Fruit fly (Drosophila melanogaster) whole organism, embryonic: ENCODE data around the gene Lsm12a.

Experiments used
- ATbp ChIP-seq: fragments of 200-800 bp; sonication (Bioruptor generic); optimal IDR thresholded peaks from 2 replicates; lab custom pipeline; 2017; ENCODE audit warnings: missing biosample characterization, mild to moderate bottlenecking, missing genetic modification characterization, missing genetic modification reagents
- Antp ChIP-seq: fragments of 200-800 bp; sonication (Bioruptor generic); optimal IDR thresholded peaks from 3 replicates; lab custom pipeline; 2016; ENCODE audit warnings: missing biosample characterization, missing genetic modification characterization
- CG10321 ChIP-seq: fragments of 200-800 bp; sonication (Bioruptor generic); IDR thresholded peaks from 2 replicates; pipeline ENCODE4 v1.3.6; 2022; ENCODE audit warnings: missing biosample characterization, missing genetic modification characterization
- CG11398 ChIP-seq: fragments of 200-800 bp; sonication (Bioruptor generic); optimal IDR thresholded peaks from 2 replicates; lab custom pipeline; 2016; ENCODE audit warnings: missing biosample characterization, missing genetic modification characterization
- CG11560 ChIP-seq: fragments of 200-800 bp; sonication (Bioruptor generic); IDR thresholded peaks from 3 replicates; pipeline ENCODE4 v1.3.6; 2022; ENCODE audit warnings: missing biosample characterization, missing genetic modification characterization
- CG12744 ChIP-seq: fragments of 200-800 bp; sonication (Bioruptor generic); optimal IDR thresholded peaks from 2 replicates; lab custom pipeline; 2016; ENCODE audit warnings: missing biosample characterization, missing genetic modification characterization
- CG14710 ChIP-seq: fragments of 200-800 bp; sonication (Bioruptor generic); optimal IDR thresholded peaks from 3 replicates; lab custom pipeline; 2019; ENCODE audit warnings: missing biosample characterization, mild to moderate bottlenecking, missing genetic modification characterization, moderate library complexity
- CG16813 ChIP-seq: fragments of 200-800 bp; sonication (Bioruptor generic); IDR thresholded peaks from 3 replicates; pipeline ENCODE4 v1.3.6; 2022; ENCODE audit warnings: missing biosample characterization, missing genetic modification characterization; ENCODE audit not compliant: partially characterized antibody
- CG32767 ChIP-seq: fragments of 200-800 bp; sonication (Bioruptor generic); IDR thresholded peaks from 2 replicates; pipeline ENCODE4 v1.3.6; 2022; ENCODE audit warnings: missing biosample characterization, missing genetic modification characterization
- CG3407 ChIP-seq: fragments of 200-800 bp; sonication (Bioruptor generic); optimal IDR thresholded peaks from 2 replicates; lab custom pipeline; 2018; ENCODE audit warnings: missing biosample characterization, mild to moderate bottlenecking, missing genetic modification characterization
- CG34224 ChIP-seq: fragments of 200-800 bp; sonication (Bioruptor generic); IDR thresholded peaks from 3 replicates; pipeline ENCODE4 v1.3.6; 2022; ENCODE audit warnings: missing biosample characterization, missing genetic modification characterization; ENCODE audit not compliant: partially characterized antibody
- CG4282 ChIP-seq: fragments of 200-800 bp; sonication (Bioruptor generic); optimal IDR thresholded peaks from 2 replicates; lab custom pipeline; 2016; ENCODE audit warnings: missing biosample characterization, missing genetic modification characterization
- CG4820 ChIP-seq: fragments of 200-800 bp; sonication (Bioruptor generic); optimal IDR thresholded peaks from 3 replicates; lab custom pipeline; 2016; ENCODE audit warnings: missing biosample characterization, missing genetic modification characterization
- CG4854 ChIP-seq: fragments of 200-800 bp; sonication (Bioruptor generic); optimal IDR thresholded peaks from 2 replicates; lab custom pipeline; 2016; ENCODE audit warnings: missing biosample characterization, missing genetic modification characterization, inconsistent platforms
- CG7786 ChIP-seq: fragments of 200-800 bp; sonication (Bioruptor generic); optimal IDR thresholded peaks from 2 replicates; lab custom pipeline; 2016; ENCODE audit warnings: missing biosample characterization, missing genetic modification characterization
- CG7839 ChIP-seq: fragments of 200-800 bp; sonication (Bioruptor generic); optimal IDR thresholded peaks from 3 replicates; lab custom pipeline; 2018; ENCODE audit warnings: missing biosample characterization, mild to moderate bottlenecking, missing genetic modification characterization, moderate library complexity
- CTCF ChIP-seq: fragments of 200-800 bp; sonication (Bioruptor generic); optimal IDR thresholded peaks from 2 replicates; lab custom pipeline; 2017; ENCODE audit warnings: missing biosample characterization, mild to moderate bottlenecking, missing genetic modification characterization, moderate library complexity
- Doc2 ChIP-seq: fragments of 200-800 bp; sonication (Bioruptor generic); IDR thresholded peaks from 2 replicates; pipeline ENCODE4 v1.3.6; 2022; ENCODE audit warnings: missing biosample characterization, missing genetic modification characterization
- ERR ChIP-seq: fragments of 200-800 bp; sonication (Bioruptor generic); optimal IDR thresholded peaks from 2 replicates; lab custom pipeline; 2016; ENCODE audit warnings: missing biosample characterization, missing genetic modification characterization
- Elba2 ChIP-seq: fragments of 200-800 bp; sonication (Bioruptor generic); optimal IDR thresholded peaks from 3 replicates; lab custom pipeline; 2016; ENCODE audit warnings: missing biosample characterization, missing genetic modification characterization
- Mrtf ChIP-seq: fragments of 200-800 bp; sonication (Bioruptor generic); IDR thresholded peaks from 3 replicates; pipeline ENCODE4 v1.3.6; 2022; ENCODE audit warnings: missing biosample characterization, missing genetic modification characterization
- NK7.1 ChIP-seq: fragments of 200-800 bp; sonication (Bioruptor generic); optimal IDR thresholded peaks from 3 replicates; lab custom pipeline; 2016; ENCODE audit warnings: missing biosample characterization, missing genetic modification characterization
- Opbp ChIP-seq: fragments of 200-800 bp; sonication (Bioruptor generic); IDR thresholded peaks from 3 replicates; pipeline ENCODE4 v1.3.6; 2022; ENCODE audit warnings: missing biosample characterization, missing genetic modification characterization; ENCODE audit not compliant: partially characterized antibody
- PHDP ChIP-seq: fragments of 200-800 bp; sonication (Bioruptor generic); optimal IDR thresholded peaks from 3 replicates; lab custom pipeline; 2018; ENCODE audit warnings: missing biosample characterization, mild to moderate bottlenecking, missing genetic modification characterization, moderate library complexity
- Ravus ChIP-seq: fragments of 200-800 bp; sonication (Bioruptor generic); IDR thresholded peaks from 2 replicates; pipeline ENCODE4 v1.3.6; 2022; ENCODE audit warnings: missing biosample characterization, missing genetic modification characterization
- Sin3A ChIP-seq: fragments of >200 bp; optimal IDR thresholded peaks from 2 replicates; lab custom pipeline; 2018
- TFAM ChIP-seq: fragments of 200-800 bp; sonication (Bioruptor generic); optimal IDR thresholded peaks from 2 replicates; lab custom pipeline; 2017; ENCODE audit warnings: missing biosample characterization, missing genetic modification characterization, inconsistent platforms
- ase ChIP-seq: fragments of 200-800 bp; sonication (Bioruptor generic); IDR thresholded peaks from 3 replicates; pipeline ENCODE4 v1.3.6; 2022; ENCODE audit warnings: missing biosample characterization, missing genetic modification characterization
- bigmax ChIP-seq: fragments of 200-800 bp; sonication (Bioruptor generic); optimal IDR thresholded peaks from 2 replicates; lab custom pipeline; 2018; ENCODE audit warnings: missing biosample characterization, mild to moderate bottlenecking, missing genetic modification characterization
- danr ChIP-seq: fragments of 200-800 bp; sonication (Bioruptor generic); IDR thresholded peaks from 2 replicates; pipeline ENCODE4 v1.3.6; 2022; ENCODE audit warnings: missing biosample characterization, missing genetic modification characterization
- dmrt99B ChIP-seq: fragments of 200-800 bp; sonication (Bioruptor generic); optimal IDR thresholded peaks from 2 replicates; lab custom pipeline; 2018; ENCODE audit warnings: missing biosample characterization, mild to moderate bottlenecking, missing genetic modification characterization, moderate library complexity
- fd64A ChIP-seq: fragments of 200-800 bp; sonication (Bioruptor generic); optimal IDR thresholded peaks from 3 replicates; lab custom pipeline; 2018; ENCODE audit warnings: missing biosample characterization, mild to moderate bottlenecking, missing genetic modification characterization
- fru ChIP-seq: fragments of >200 bp; optimal IDR thresholded peaks from 2 replicates; lab custom pipeline; 2017
- grau ChIP-seq: fragments of 200-800 bp; optimal IDR thresholded peaks from 3 replicates; lab custom pipeline; 2019; ENCODE audit warnings: missing biosample characterization, mild to moderate bottlenecking, missing genetic modification characterization, moderate library complexity
- gsb ChIP-seq: fragments of 200-800 bp; sonication (Bioruptor generic); IDR thresholded peaks from 2 replicates; pipeline ENCODE4 v1.3.6; 2022; ENCODE audit warnings: missing biosample characterization, missing genetic modification characterization
- ind ChIP-seq: fragments of 200-800 bp; sonication (Bioruptor generic); optimal IDR thresholded peaks from 3 replicates; lab custom pipeline; 2016; ENCODE audit warnings: missing biosample characterization, missing genetic modification characterization
- jigr1 ChIP-seq: fragments of 200-800 bp; sonication (Bioruptor generic); IDR thresholded peaks from 3 replicates; pipeline ENCODE4 v1.3.6; 2022; ENCODE audit warnings: missing biosample characterization, missing genetic modification characterization
- knrl ChIP-seq: fragments of 200-800 bp; sonication (Bioruptor generic); IDR thresholded peaks from 3 replicates; pipeline ENCODE4 v1.3.6; 2022; ENCODE audit warnings: missing biosample characterization, missing genetic modification characterization; ENCODE audit not compliant: partially characterized antibody
- nerfin-2 ChIP-seq: fragments of 200-800 bp; sonication (Bioruptor generic); IDR thresholded peaks from 2 replicates; pipeline ENCODE4 v1.3.6; 2022; ENCODE audit warnings: missing biosample characterization, missing genetic modification characterization; ENCODE audit not compliant: partially characterized antibody
- onecut ChIP-seq: fragments of 200-800 bp; sonication (Bioruptor generic); IDR thresholded peaks from 2 replicates; pipeline ENCODE4 v1.3.6; 2022; ENCODE audit warnings: missing biosample characterization, missing genetic modification characterization
- pnt ChIP-seq: fragments of 200-800 bp; sonication (Bioruptor generic); optimal IDR thresholded peaks from 3 replicates; lab custom pipeline; 2016; ENCODE audit warnings: missing biosample characterization, missing genetic modification characterization
- pum ChIP-seq: fragments of 200-800 bp; sonication (Bioruptor generic); optimal IDR thresholded peaks from 2 replicates; lab custom pipeline; 2016; ENCODE audit warnings: missing biosample characterization, missing genetic modification characterization
- ranshi ChIP-seq: fragments of 200-800 bp; sonication (Bioruptor generic); IDR thresholded peaks from 2 replicates; pipeline ENCODE4 v1.3.6; 2022; ENCODE audit warnings: missing biosample characterization, missing genetic modification characterization
- scrt ChIP-seq: fragments of 200-800 bp; sonication (Bioruptor generic); optimal IDR thresholded peaks from 2 replicates; lab custom pipeline; 2018; ENCODE audit warnings: missing biosample characterization, mild to moderate bottlenecking, missing genetic modification characterization, moderate library complexity
- slbo ChIP-seq: fragments of 200-800 bp; sonication (Bioruptor generic); IDR thresholded peaks from 2 replicates; pipeline ENCODE4 v1.3.6; 2022; ENCODE audit warnings: missing biosample characterization, missing genetic modification characterization
- sug ChIP-seq: fragments of 200-800 bp; optimal IDR thresholded peaks from 2 replicates; lab custom pipeline; 2019; ENCODE audit warnings: missing biosample characterization, mild to moderate bottlenecking, missing genetic modification characterization, moderate library complexity
- tgo ChIP-seq: fragments of 200-800 bp; sonication (Bioruptor generic); IDR thresholded peaks from 3 replicates; pipeline ENCODE4 v1.3.6; 2022; ENCODE audit warnings: missing biosample characterization, missing genetic modification characterization
- tna ChIP-seq: fragments of 200-800 bp; sonication (Bioruptor generic); IDR thresholded peaks from 2 replicates; pipeline ENCODE4 v1.3.6; 2022; ENCODE audit warnings: missing biosample characterization, missing genetic modification characterization; ENCODE audit not compliant: partially characterized antibody
- trh ChIP-seq: fragments of 200-800 bp; sonication (Bioruptor generic); optimal IDR thresholded peaks from 2 replicates; lab custom pipeline; 2016; ENCODE audit warnings: missing biosample characterization, missing genetic modification characterization
- ttk ChIP-seq: fragments of 200-800 bp; sonication (Bioruptor generic); IDR thresholded peaks from 2 replicates; pipeline ENCODE4 v2.1.2; 2022; ENCODE audit warnings: missing biosample characterization, missing genetic modification characterization
- vnd ChIP-seq: fragments of 200-800 bp; sonication (Bioruptor generic); IDR thresholded peaks from 3 replicates; pipeline ENCODE4 v1.3.6; 2022; ENCODE audit warnings: missing biosample characterization, missing genetic modification characterization; ENCODE audit not compliant: partially characterized antibody
- zf30C ChIP-seq: fragments of 200-800 bp; sonication (Bioruptor generic); optimal IDR thresholded peaks from 3 replicates; lab custom pipeline; 2018; ENCODE audit warnings: missing biosample characterization, mild to moderate bottlenecking, missing genetic modification characterization

Gene Lsm12a

dm6 chrX:12006678-12007441, 11.6 kb upstream of the Lsm12a start, which contains the start of gene CG1806 (continued):
- no peak for TF ChIP-seq vnd (GFP tag; lab: Robert Waterston, UW)
- no peak for TF ChIP-seq CG11560
- no peak for TF ChIP-seq Sin3A (lab: Kevin White, UChicago)
- no peak for TF ChIP-seq Doc2
- TF ChIP-seq Antp (GFP tag; lab: Kevin White, UChicago): no peak
- no peak for TF ChIP-seq nerfin-2 (GFP tag; lab: Robert Waterston, UW)
- TF ChIP-seq ranshi (GFP tag; lab: Robert Waterston, UW): no peak
- no peak for TF ChIP-seq ase (GFP tag; lab: Robert Waterston, UW)
- no peak for TF ChIP-seq jigr1 (GFP tag; lab: Robert Waterston, UW)
- no peak for TF ChIP-seq bigmax (GFP tag; lab: Kevin White, UChicago)
- TF ChIP-seq CG10321 (GFP tag; lab: Robert Waterston, UW): no peak
- TF ChIP-seq gsb (GFP tag; lab: Robert Waterston, UW): no peak
- TF ChIP-seq CG32767 (GFP tag; lab: Robert Waterston, UW): no peak
- no peak for TF ChIP-seq tna (GFP tag; lab: Robert Waterston, UW)
- no peak for TF ChIP-seq ttk (GFP tag; lab: Robert Waterston, UW)
- no peak for TF ChIP-seq PHDP (tag; lab: Kevin White, UChicago)
- TF ChIP-seq danr: no peak
- no peak for TF ChIP-seq Ravus (GFP tag; lab: Robert Waterston, UW)
- TF ChIP-seq CTCF (GFP tag; lab: Kevin White, UChicago): no peak
- TF ChIP-seq Mrtf: no peak
- no peak for TF ChIP-seq trh (GFP tag; lab: Kevin White, UChicago)
- no peak for TF ChIP-seq grau (tag; lab: Kevin White, UChicago)
- TF ChIP-seq pnt (GFP tag; lab: Kevin White, UChicago): no peak
- TF ChIP-seq CG14710 (tag; lab: Kevin White, UChicago): no peak
- peak; percentile 38; the same call in 2 of the 3 replicates for TF ChIP-seq CG34224 (GFP tag; lab: Robert Waterston, UW)
- TF ChIP-seq Elba2 (GFP tag; lab: Kevin White, UChicago): no peak
- no peak for TF ChIP-seq CG12744 (GFP tag; lab: Kevin White, UChicago)
- TF ChIP-seq ind (GFP tag; lab: Kevin White, UChicago): no peak
- no peak for TF ChIP-seq scrt (GFP tag; lab: Kevin White, UChicago)
- TF ChIP-seq CG7839 (tag; lab: Kevin White, UChicago): peak; percentile 10
- no peak for TF ChIP-seq ERR
- no peak for TF ChIP-seq slbo
- TF ChIP-seq tgo (GFP tag; lab: Robert Waterston, UW): no peak
- TF ChIP-seq CG3407 (GFP tag; lab: Kevin White, UChicago): no peak
- TF ChIP-seq CG16813 (GFP tag; lab: Robert Waterston, UW): no peak
- TF ChIP-seq ATbp (GFP tag; lab: Kevin White, UChicago): no peak
- no peak for TF ChIP-seq zf30C
- no peak for TF ChIP-seq CG7786 (GFP tag; lab: Kevin White, UChicago)
- no peak for TF ChIP-seq CG4854 (GFP tag; lab: Kevin White, UChicago)
- no peak for TF ChIP-seq knrl (GFP tag; lab: Robert Waterston, UW)
- no peak for TF ChIP-seq Opbp (GFP tag; lab: Robert Waterston, UW)
- no peak for TF ChIP-seq CG11398 (GFP tag; lab: Kevin White, UChicago)
- no peak for TF ChIP-seq fd64A
- TF ChIP-seq TFAM (GFP tag; lab: Kevin White, UChicago): no peak
- TF ChIP-seq CG4820 (GFP tag; lab: Kevin White, UChicago): no peak
- 0 out of 2 replicates have a peak, but pooled peaks have one; percentile 4 for TF ChIP-seq onecut (GFP tag; lab: Robert Waterston, UW)
- no peak for TF ChIP-seq dmrt99B (tag; lab: Kevin White, UChicago)
- no peak for TF ChIP-seq NK7.1 (GFP tag; lab: Kevin White, UChicago)
- TF ChIP-seq pum (GFP tag; lab: Kevin White, UChicago): no peak
- no peak for TF ChIP-seq CG4282 (GFP tag; lab: Kevin White, UChicago)
- no peak for TF ChIP-seq fru (lab: Kevin White, UChicago)
- TF ChIP-seq sug: no peak
